Worm (Caenorhabditis elegans) whole organism, early embryonic: Measurements from ENCODE around the gene nrde-2.

ENCODE experiments used
- F13C5.2 ChIP-seq: sonication (generic microtip); optimal IDR thresholded peaks from 2 replicates; lab custom pipeline; 2017; ENCODE audit warnings: mild to moderate bottlenecking, missing genetic modification characterization, inconsistent platforms, missing compliant biosample characterization
- aly-1 ChIP-seq: sonication (generic microtip); optimal IDR thresholded peaks from 2 replicates; lab custom pipeline; 2016; ENCODE audit warnings: missing genetic modification characterization, missing compliant biosample characterization
- ama-1 ChIP-seq: fragments of 150-350 bp; optimal IDR thresholded peaks from 2 replicates; lab custom pipeline; 2014
- ceh-13 ChIP-seq: fragments of 200-800 bp; sonication (Bioruptor generic); optimal IDR thresholded peaks from 2 replicates; lab custom pipeline; 2018; ENCODE audit warnings: mild to moderate bottlenecking, missing genetic modification characterization, missing compliant biosample characterization
- ceh-36 ChIP-seq: sonication (generic microtip); optimal IDR thresholded peaks from 2 replicates; lab custom pipeline; 2016; ENCODE audit warnings: missing genetic modification characterization, inconsistent platforms, missing compliant biosample characterization
- flt-1 ChIP-seq: fragments of 200-800 bp; sonication (Bioruptor generic); IDR thresholded peaks from 2 replicates; pipeline ENCODE4 v1.3.6; 2022; ENCODE audit warnings: missing genetic modification characterization, missing compliant biosample characterization
- hmbx-1 ChIP-seq: sonication (generic microtip); optimal IDR thresholded peaks from 2 replicates; lab custom pipeline; 2016; ENCODE audit warnings: mild to moderate bottlenecking, missing genetic modification characterization, missing compliant biosample characterization
- hmg-4 ChIP-seq: fragments of 200-800 bp; sonication (Bioruptor generic); optimal IDR thresholded peaks from 2 replicates; lab custom pipeline; 2018; ENCODE audit warnings: mild to moderate bottlenecking, missing genetic modification characterization, missing compliant biosample characterization
- hnd-1 ChIP-seq: sonication (generic microtip); optimal IDR thresholded peaks from 2 replicates; lab custom pipeline; 2016; ENCODE audit warnings: missing genetic modification characterization, missing compliant biosample characterization
- scrt-1 ChIP-seq: fragments of 200-800 bp; sonication (Bioruptor generic); IDR thresholded peaks from 2 replicates; pipeline ENCODE4 v1.3.6; 2022; ENCODE audit warnings: missing genetic modification characterization, missing compliant biosample characterization
- sea-1 ChIP-seq: fragments of 200-800 bp; sonication (Bioruptor generic); conservative IDR thresholded peaks from 2 replicates; pipeline ENCODE4 v1.3.6; 2022; ENCODE audit warnings: missing genetic modification characterization, missing compliant biosample characterization
- tbx-11 ChIP-seq: fragments of 200-800 bp; sonication (Bioruptor generic); IDR thresholded peaks from 2 replicates; pipeline ENCODE4 v1.3.6; 2022; ENCODE audit warnings: missing genetic modification characterization, missing compliant biosample characterization
- tra-4 ChIP-seq: sonication (generic microtip); optimal IDR thresholded peaks from 2 replicates; lab custom pipeline; 2017; ENCODE audit warnings: missing genetic modification characterization, missing compliant biosample characterization

DNA sequence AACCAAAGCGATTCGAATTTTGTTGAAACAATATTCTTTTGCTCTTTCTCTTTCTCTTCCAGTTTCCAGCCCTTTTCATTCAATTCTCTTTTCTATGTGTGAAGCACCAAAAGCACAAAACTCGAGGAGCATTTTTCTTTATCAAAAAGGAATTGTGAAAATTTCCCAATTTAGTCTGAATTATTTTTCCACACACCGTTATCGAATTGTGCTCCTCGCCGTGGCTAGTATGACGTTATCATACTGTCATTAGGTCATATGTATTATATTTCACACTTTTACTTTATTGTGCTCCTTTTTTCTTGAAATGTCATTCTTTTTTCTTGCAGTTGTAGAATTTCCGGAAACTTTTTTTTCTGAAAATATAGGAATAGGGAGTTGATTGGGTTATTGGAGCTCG, 25.8 kb downstream of the nrde-2 start:
- no peak for TF ChIP-seq ama-1 (lab: Kevin White, UChicago)
- no peak for TF ChIP-seq aly-1
- no peak for TF ChIP-seq ceh-36
- TF ChIP-seq flt-1 (GFP tag; lab: Robert Waterston, UW), result no peak
- TF ChIP-seq hnd-1 (tag; lab: Kevin White, UChicago), result no peak
- TF ChIP-seq F13C5.2, result no peak
- TF ChIP-seq scrt-1 (GFP tag; lab: Robert Waterston, UW), result no peak
- no peak for TF ChIP-seq ceh-13 (GFP tag; lab: Kevin White, UChicago)
- TF ChIP-seq sea-1 (GFP tag; lab: Robert Waterston, UW), result no peak
- no peak for TF ChIP-seq hmbx-1 (tag; lab: Kevin White, UChicago)
- TF ChIP-seq hmg-4, result no peak
- no peak for TF ChIP-seq tbx-11
- TF ChIP-seq tra-4, result no peak
